Worm (Caenorhabditis elegans) whole organism, L1 larva: Measurements from ENCODE around the gene nhl-2.
A peak's percentile ranks its signal among the peaks of the same experiment; 100 is the strongest.

ENCODE experiments used
- aly-2 ChIP-seq: fragments of 150-350 bp; optimal IDR thresholded peaks from 2 replicates; lab custom pipeline; 2014; ENCODE audit warnings: missing biosample characterization, missing genetic modification characterization
- ama-1 ChIP-seq: fragments of 150-350 bp; optimal IDR thresholded peaks from 2 replicates; lab custom pipeline; 2014
- blmp-1 ChIP-seq: fragments of 150-350 bp; optimal IDR thresholded peaks from 2 replicates; lab custom pipeline; 2014; ENCODE audit warnings: missing biosample characterization, missing genetic modification characterization
- ceh-8 ChIP-seq: fragments of 200-800 bp; sonication (Bioruptor generic); optimal IDR thresholded peaks from 2 replicates; lab custom pipeline; 2018; ENCODE audit warnings: mild to moderate bottlenecking, missing genetic modification characterization, moderate library complexity, missing compliant biosample characterization
- ceh-82 ChIP-seq, 3 experiments: fragments of 150-350 bp in 1 of 3; sonication (generic microtip) in 2 of 3; optimal IDR thresholded peaks; 2 replicates each; lab custom pipeline; 2014 to 2017; ENCODE audit warnings: missing biosample characterization in 3 of 3, missing genetic modification characterization in 3 of 3
- ceh-90 ChIP-seq: sonication (generic microtip); optimal IDR thresholded peaks from 2 replicates; lab custom pipeline; 2016; ENCODE audit warnings: missing genetic modification characterization, missing compliant biosample characterization
- ces-1 ChIP-seq: fragments of 150-350 bp; optimal IDR thresholded peaks from 2 replicates; lab custom pipeline; 2014; ENCODE audit warnings: missing biosample characterization, missing genetic modification reagents, missing genetic modification characterization
- dsc-1 ChIP-seq: sonication (generic microtip); optimal IDR thresholded peaks from 2 replicates; lab custom pipeline; 2016; ENCODE audit warnings: mild to moderate bottlenecking, missing genetic modification characterization, missing compliant biosample characterization
- efl-1 ChIP-seq, 4 experiments: fragments of 150-350 bp; optimal IDR thresholded peaks in 3 of 4; peaks in 1 of 4; 1 replicate in 1 of 4; 2 replicates in 3 of 4; lab custom pipeline; 2014; ENCODE audit warnings: missing biosample characterization in 2 of 4, missing genetic modification characterization in 2 of 4, missing genetic modification reagents in 2 of 4
- efl-3 ChIP-seq: fragments of 200-800 bp; sonication (Bioruptor generic); optimal IDR thresholded peaks from 2 replicates; lab custom pipeline; 2018; ENCODE audit warnings: mild to moderate bottlenecking, missing genetic modification characterization, missing compliant biosample characterization
- egl-13 ChIP-seq: sonication (generic microtip); optimal IDR thresholded peaks from 2 replicates; lab custom pipeline; 2016; ENCODE audit warnings: missing genotype, missing genetic modification reagents, missing genetic modification characterization, missing compliant biosample characterization
- elt-2 ChIP-seq: sonication (generic microtip); optimal IDR thresholded peaks from 2 replicates; lab custom pipeline; 2016; ENCODE audit warnings: missing genetic modification characterization, mild to moderate bottlenecking, inconsistent platforms, missing compliant biosample characterization, missing genetic modification reagents
- fkh-4 ChIP-seq: sonication (generic microtip); optimal IDR thresholded peaks from 2 replicates; lab custom pipeline; 2016; ENCODE audit warnings: missing compliant biosample characterization, missing genetic modification characterization, borderline replicate concordance
- grh-1 ChIP-seq: fragments of 200-800 bp; sonication (Bioruptor generic); IDR thresholded peaks from 2 replicates; pipeline ENCODE4 v1.3.6; 2022; ENCODE audit warnings: missing genetic modification reagents, missing genetic modification characterization, missing compliant biosample characterization
- hlh-4 ChIP-seq: sonication (generic microtip); optimal IDR thresholded peaks from 2 replicates; lab custom pipeline; 2016; ENCODE audit warnings: mild to moderate bottlenecking, missing genetic modification characterization, missing compliant biosample characterization
- hpl-2 ChIP-seq: fragments of 150-350 bp; optimal IDR thresholded peaks from 2 replicates; lab custom pipeline; 2014; ENCODE audit warnings: missing biosample characterization, missing genetic modification reagents, missing genetic modification characterization
- isw-1 ChIP-seq: fragments of 200-800 bp; sonication (Bioruptor generic); IDR thresholded peaks from 2 replicates; pipeline ENCODE4 v1.3.6; 2022; ENCODE audit warnings: missing genetic modification characterization, missing compliant biosample characterization
- jun-1 ChIP-seq: fragments of 150-350 bp; optimal IDR thresholded peaks from 2 replicates; lab custom pipeline; 2014; ENCODE audit warnings: missing biosample characterization, missing genetic modification reagents, missing genetic modification characterization
- lin-13 ChIP-seq: fragments of 150-350 bp; optimal IDR thresholded peaks from 2 replicates; lab custom pipeline; 2014; ENCODE audit warnings: missing biosample characterization, missing genetic modification reagents, missing genetic modification characterization
- lin-35 ChIP-seq, 2 experiments: fragments of 150-350 bp; optimal IDR thresholded peaks; 2 replicates each; lab custom pipeline; 2014; ENCODE audit warnings: missing biosample characterization in 2 of 2, missing genetic modification characterization in 2 of 2, missing genetic modification reagents in 2 of 2
- lin-39 ChIP-seq: fragments of 150-350 bp; optimal IDR thresholded peaks from 2 replicates; lab custom pipeline; 2014; ENCODE audit warnings: missing biosample characterization, missing genetic modification reagents, missing genetic modification characterization
- lir-3 ChIP-seq: sonication (generic microtip); optimal IDR thresholded peaks from 2 replicates; lab custom pipeline; 2016; ENCODE audit warnings: mild to moderate bottlenecking, missing genetic modification characterization, moderate library complexity, missing compliant biosample characterization; ENCODE audit not compliant: poor library complexity
- mab-9 ChIP-seq: fragments of 200-800 bp; sonication (Bioruptor generic); IDR thresholded peaks from 2 replicates; pipeline ENCODE4 v1.3.6; 2022; ENCODE audit warnings: missing genetic modification reagents, missing genetic modification characterization, missing compliant biosample characterization
- mdl-1 ChIP-seq, 2 experiments: fragments of 150-350 bp; optimal IDR thresholded peaks; 2 replicates each; lab custom pipeline; 2014 to 2017; ENCODE audit warnings: missing biosample characterization in 2 of 2, missing genetic modification characterization in 2 of 2, inconsistent platforms in 1 of 2
- mef-2 ChIP-seq: fragments of 150-350 bp; optimal IDR thresholded peaks from 2 replicates; lab custom pipeline; 2014; ENCODE audit warnings: missing biosample characterization, missing genetic modification characterization
- nhr-12 ChIP-seq: sonication (generic microtip); optimal IDR thresholded peaks from 2 replicates; lab custom pipeline; 2017; ENCODE audit warnings: missing biosample characterization, missing genetic modification characterization
- nhr-19 ChIP-seq: fragments of 200-800 bp; sonication (Bioruptor generic); conservative IDR thresholded peaks from 2 replicates; pipeline ENCODE4 v1.3.6; 2022; ENCODE audit warnings: missing genetic modification characterization, missing compliant biosample characterization
- nhr-20 ChIP-seq: sonication (generic microtip); optimal IDR thresholded peaks from 2 replicates; lab custom pipeline; 2016; ENCODE audit warnings: mild to moderate bottlenecking, missing genetic modification characterization, missing compliant biosample characterization
- nhr-76 ChIP-seq: sonication (generic microtip); optimal IDR thresholded peaks from 2 replicates; lab custom pipeline; 2017; ENCODE audit warnings: missing biosample characterization, missing genetic modification characterization
- nhr-84 ChIP-seq: sonication (generic microtip); optimal IDR thresholded peaks from 2 replicates; lab custom pipeline; 2017; ENCODE audit warnings: missing biosample characterization, missing genetic modification characterization
- nhr-85 ChIP-seq: sonication (generic microtip); peaks from one replicate; lab custom pipeline; 2016; ENCODE audit warnings: missing genetic modification characterization, inconsistent platforms, missing compliant biosample characterization
- pag-3 ChIP-seq: sonication (generic microtip); optimal IDR thresholded peaks from 2 replicates; lab custom pipeline; 2017; ENCODE audit warnings: missing genetic modification characterization, mild to moderate bottlenecking, missing compliant biosample characterization, antibody characterized with exemption, borderline replicate concordance; ENCODE audit not compliant: insufficient read depth
- pax-3 ChIP-seq: fragments of 200-800 bp; sonication (Bioruptor generic); optimal IDR thresholded peaks from 2 replicates; lab custom pipeline; 2018; ENCODE audit warnings: mild to moderate bottlenecking, missing genetic modification characterization, moderate library complexity, missing compliant biosample characterization
- pqm-1 ChIP-seq: sonication (generic microtip); optimal IDR thresholded peaks from 3 replicates; lab custom pipeline; 2017; ENCODE audit warnings: missing biosample characterization, missing genetic modification characterization
- sptf-1 ChIP-seq: fragments of 150-350 bp; optimal IDR thresholded peaks from 2 replicates; lab custom pipeline; 2014; ENCODE audit warnings: missing biosample characterization, missing genetic modification characterization
- swsn-7 ChIP-seq: sonication (generic microtip); optimal IDR thresholded peaks from 2 replicates; lab custom pipeline; 2016; ENCODE audit warnings: missing genetic modification characterization, missing compliant biosample characterization
- unc-30 ChIP-seq: sonication (generic microtip); optimal IDR thresholded peaks from 2 replicates; lab custom pipeline; 2017; ENCODE audit warnings: missing biosample characterization, missing genetic modification characterization
- unc-86 ChIP-seq: sonication (generic microtip); optimal IDR thresholded peaks from 2 replicates; lab custom pipeline; 2016; ENCODE audit warnings: missing genetic modification characterization, missing compliant biosample characterization
- unc-98 ChIP-seq: fragments of 200-800 bp; sonication (Bioruptor generic); IDR thresholded peaks from 2 replicates; pipeline ENCODE4 v1.3.6; 2022; ENCODE audit warnings: missing genetic modification characterization, missing compliant biosample characterization
- vab-15 ChIP-seq: sonication (generic microtip); optimal IDR thresholded peaks from 2 replicates; lab custom pipeline; 2017; ENCODE audit warnings: missing genotype, mild to moderate bottlenecking, missing genetic modification characterization, missing compliant biosample characterization
- zag-1 ChIP-seq: fragments of 150-350 bp; optimal IDR thresholded peaks from 2 replicates; lab custom pipeline; 2014; ENCODE audit warnings: missing biosample characterization, missing genetic modification characterization
- zip-4 ChIP-seq: fragments of 200-800 bp; sonication (Bioruptor generic); optimal IDR thresholded peaks from 2 replicates; lab custom pipeline; 2018; ENCODE audit warnings: mild to moderate bottlenecking, missing genetic modification characterization, moderate library complexity, missing compliant biosample characterization

Gene nhl-2

ce11 chrIII:4917960-4918712, 19.3 kb upstream of the nhl-2 start, which contains the start of gene rpb-8 (continued):
- TF ChIP-seq elt-2 (tag; lab: Kevin White, UChicago) (no peak), unc-98 (GFP tag; lab: Robert Waterston, UW) (no peak)

ce11 chrIII:4917077-4917476, 18.2 kb upstream of the nhl-2 start, which contains the start of gene rars-1:
Gene rars-1, minus strand, starts transcription at chrIII:4917177.
- TF ChIP-seq blmp-1 (tag; lab: Kevin White, UChicago) (no peak), efl-1 (optimal IDR thresholded peaks at IDR 0.05; lab: Kevin White, UChicago) (no peak), efl-1 (GFP tag; optimal IDR thresholded peaks at IDR 0.05 in 1 of 2; lab: Kevin White, UChicago) (peak in 1 of 2 experiments; percentile 52), aly-2 (no peak)

DNA sequence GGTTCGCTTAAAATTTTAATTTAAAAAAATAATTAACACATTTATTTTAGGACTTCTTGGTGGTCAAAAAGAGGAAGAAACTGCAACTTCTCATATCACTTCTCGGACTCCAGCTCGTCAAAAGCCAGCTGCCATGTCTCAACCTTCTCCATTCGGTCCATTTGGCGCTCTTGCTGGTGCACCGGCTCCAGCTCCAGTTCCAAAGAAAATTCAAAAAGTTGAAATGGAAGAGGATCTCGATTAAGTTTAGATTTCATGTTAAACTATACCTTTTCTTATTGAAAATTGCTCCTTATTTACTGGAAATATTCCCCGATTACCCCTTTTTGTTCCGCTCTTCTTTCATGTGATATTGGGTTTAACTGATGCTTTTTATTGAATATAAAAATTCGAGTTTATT, 14.9 kb upstream of the nhl-2 start:
- no peak for TF ChIP-seq zip-4 (GFP tag; lab: Kevin White, UChicago)
- no peak for TF ChIP-seq ceh-90 (tag; lab: Kevin White, UChicago)
- no peak for TF ChIP-seq swsn-7 (tag; lab: Kevin White, UChicago)
- no peak for TF ChIP-seq ces-1 (GFP tag; lab: Kevin White, UChicago)
- no peak for TF ChIP-seq efl-1 (optimal IDR thresholded peaks at IDR 0.05; lab: Kevin White, UChicago)
- TF ChIP-seq efl-1 (GFP tag; optimal IDR thresholded peaks at IDR 0.05 in 1 of 2; lab: Kevin White, UChicago) = no peak
- no peak for TF ChIP-seq nhr-76 (tag; lab: Kevin White, UChicago)
- TF ChIP-seq lir-3 (tag; lab: Kevin White, UChicago) = no peak
- TF ChIP-seq unc-30 (tag; lab: Kevin White, UChicago) = no peak
- no peak for TF ChIP-seq fkh-4 (tag; lab: Kevin White, UChicago)

DNA sequence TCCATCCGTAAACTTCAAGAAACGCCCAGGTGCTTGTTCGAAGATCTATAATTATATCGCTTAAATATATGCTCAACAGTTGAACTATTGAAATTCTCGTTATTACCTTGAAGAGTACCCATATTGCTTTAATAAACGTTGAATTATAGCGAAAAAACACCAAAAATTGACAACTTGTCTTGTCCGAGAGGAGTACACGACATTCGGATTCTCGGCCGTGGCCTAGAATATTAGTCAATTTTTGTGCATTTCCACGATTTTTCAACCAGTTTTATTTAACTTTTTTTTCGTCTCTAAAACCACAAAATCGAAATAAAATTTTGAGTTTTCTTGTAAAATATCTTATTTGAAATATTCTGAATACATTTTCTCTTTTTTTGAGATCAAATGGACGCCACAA, 13.4 kb upstream of the nhl-2 start, which contains the start of the genes F26F4.9 and cee-1:
F26F4.9 (minus strand) TSS at position 205 of the 400 bp plus-strand sequence.
cee-1 (plus strand) TSS at position 383 of the 400 bp plus-strand sequence.
- TF ChIP-seq mab-9 (GFP tag; lab: Robert Waterston, UW) (no peak; the same call in 1 of the 2 replicates), lin-39 (tag; lab: Kevin White, UChicago) (no peak), vab-15 (tag; lab: Kevin White, UChicago) (no peak), ceh-90 (tag; lab: Kevin White, UChicago) (peak; percentile 90), ceh-8 (GFP tag; lab: Kevin White, UChicago) (no peak), lin-35 (GFP tag; optimal IDR thresholded peaks at IDR 0.05; lab: Kevin White, UChicago) (peak; percentile 67 to 75), nhr-19 (GFP tag; lab: Robert Waterston, UW) (peak; percentile 66), unc-30 (tag; lab: Kevin White, UChicago) (no peak), isw-1 (GFP tag; lab: Robert Waterston, UW) (peak; percentile 35), ceh-82 (tag; optimal IDR thresholded peaks at IDR 0.05; lab: Kevin White, UChicago) (peak in 2 of 3 experiments; percentile 19 to 47), ces-1 (GFP tag; lab: Kevin White, UChicago) (no peak), pax-3 (tag; lab: Kevin White, UChicago) (peak; percentile 76), pag-3 (tag; lab: Kevin White, UChicago) (no peak), swsn-7 (tag; lab: Kevin White, UChicago) (peak; percentile 70), nhr-84 (no peak), efl-3 (GFP tag; lab: Kevin White, UChicago) (no peak), nhr-20 (tag; lab: Kevin White, UChicago) (peak; percentile 74), jun-1 (tag; lab: Kevin White, UChicago) (no peak), aly-2 (no peak), lir-3 (tag; lab: Kevin White, UChicago) (peak; percentile 93), lin-13 (GFP tag; lab: Kevin White, UChicago) (peak; percentile 21), unc-86 (peak; percentile 32), hpl-2 (GFP tag; lab: Kevin White, UChicago) (no peak), nhr-85 (tag; lab: Kevin White, UChicago) (peak; percentile 82), egl-13 (tag; lab: Kevin White, UChicago) (peak; percentile 75), grh-1 (GFP tag; lab: Robert Waterston, UW) (no peak), mdl-1 (tag; optimal IDR thresholded peaks at IDR 0.05; lab: Kevin White, UChicago) (no peak), fkh-4 (tag; lab: Kevin White, UChicago) (peak; percentile 91), nhr-12 (tag; lab: Kevin White, UChicago) (no peak), mef-2 (tag; lab: Kevin White, UChicago) (no peak), hlh-4 (tag; lab: Kevin White, UChicago) (peak; percentile 22), pqm-1 (tag; lab: Kevin White, UChicago) (no peak), ama-1 (lab: Kevin White, UChicago) (no peak), unc-98 (GFP tag; lab: Robert Waterston, UW) (no peak), efl-1 (optimal IDR thresholded peaks at IDR 0.05; lab: Kevin White, UChicago) (peak; percentile 63 to 79), efl-1 (GFP tag; optimal IDR thresholded peaks at IDR 0.05 in 1 of 2; lab: Kevin White, UChicago) (peak; percentile 78 to 96), zag-1 (tag; lab: Kevin White, UChicago) (no peak), sptf-1 (no peak), dsc-1 (tag; lab: Kevin White, UChicago) (peak; percentile 84)
